Worm (Caenorhabditis elegans) whole organism, dauer: ENCODE measurements around the gene fbxa-96.

Experiments used
- unc-62 ChIP-seq: sonication (generic microtip); optimal IDR thresholded peaks from 2 replicates; lab custom pipeline; 2017; ENCODE audit warnings: missing biosample characterization, missing genetic modification reagents, missing genetic modification characterization

The fbxa-96 gene

DNA sequence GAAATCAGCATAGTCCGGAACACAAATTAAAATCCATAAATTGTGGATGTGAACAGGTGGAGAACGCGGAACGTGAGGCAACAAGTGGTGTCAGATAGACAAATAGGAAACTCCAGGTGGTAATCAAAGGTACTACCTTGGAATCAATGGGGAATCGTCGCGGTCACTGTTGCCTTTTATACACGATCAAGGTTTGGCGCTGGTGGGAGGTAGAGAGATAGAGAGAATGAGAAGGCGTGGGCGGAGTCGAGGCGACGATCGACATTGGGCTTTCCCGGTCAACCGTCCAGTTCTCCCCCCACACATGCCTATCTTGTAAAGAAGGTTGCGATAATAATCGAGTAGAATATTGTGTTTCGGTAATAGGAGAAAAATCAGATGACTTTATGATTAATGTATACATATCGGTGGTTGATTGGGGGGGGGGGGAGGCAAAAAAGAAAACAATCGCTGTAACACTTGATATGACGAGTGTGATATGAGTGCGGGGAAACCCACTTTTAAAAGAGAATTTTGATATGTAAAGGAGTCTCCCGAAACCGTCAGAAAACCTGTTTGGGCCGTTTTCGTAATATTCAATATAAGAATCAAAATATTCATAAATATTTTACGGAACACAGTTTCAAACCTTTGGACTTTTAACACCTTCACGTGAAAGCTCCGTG is 17.5 kb upstream of the fbxa-96 start, which contains the start of the genes H40L08.8, H40L08.2 and H40L08.7:
Gene H40L08.8, minus strand, starts transcription at position 37 of the 665 bp plus-strand sequence.
Gene H40L08.2, minus strand, starts transcription at position 148 of the 665 bp plus-strand sequence.
Gene H40L08.7, minus strand, starts transcription at position 148 of the 665 bp plus-strand sequence.
- TF ChIP-seq unc-62: no peak

DNA sequence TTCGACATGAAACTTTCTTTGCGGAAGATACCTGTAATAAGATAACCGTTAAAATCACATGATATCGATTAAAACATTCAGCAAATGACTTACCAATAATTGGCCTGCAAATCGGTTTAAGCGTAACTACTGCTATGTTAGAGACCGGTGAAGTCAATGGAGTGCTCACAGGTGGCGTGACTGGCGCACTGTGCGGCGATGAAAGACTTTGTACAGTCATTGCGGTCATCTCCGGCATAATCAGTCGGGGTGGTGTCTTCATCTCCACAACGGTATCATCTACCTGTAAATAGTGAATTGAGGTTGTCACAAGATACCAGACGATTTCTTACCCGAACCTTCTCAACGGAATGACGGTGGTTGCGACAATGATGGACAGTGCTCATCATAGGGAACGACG is 16.7 kb upstream of the fbxa-96 start:
- TF ChIP-seq unc-62: no peak

- TF ChIP-seq unc-62: no peak
Observed at ce11 chrX:15076042-15076565, 15.9 kb upstream of the fbxa-96 start, which contains the start of the genes H40L08.3 and H40L08.9. Gene H40L08.3 (minus strand): TSS chrX:15076092. Gene H40L08.9 (minus strand): TSS chrX:15076480.

DNA sequence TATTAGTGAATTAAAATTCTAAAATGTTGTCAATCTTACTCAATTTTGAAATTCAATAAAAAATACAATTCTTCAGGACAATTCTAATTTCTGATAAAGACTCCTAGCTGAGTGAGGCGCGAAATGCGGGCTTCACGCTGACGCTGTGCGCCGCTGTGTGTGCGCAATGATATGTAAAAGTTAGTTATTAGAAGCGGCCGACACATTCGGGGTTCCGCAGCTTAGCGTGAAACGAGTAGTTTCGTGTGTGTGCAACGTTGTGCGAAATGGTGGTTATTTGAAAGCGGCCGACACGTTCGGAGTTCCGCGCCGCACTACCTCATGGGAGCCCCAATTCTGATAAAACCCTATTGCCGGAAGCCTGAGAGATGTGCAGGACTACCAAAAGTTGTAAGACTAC is 15.0 kb upstream of the fbxa-96 start:
- no peak for TF ChIP-seq unc-62

DNA sequence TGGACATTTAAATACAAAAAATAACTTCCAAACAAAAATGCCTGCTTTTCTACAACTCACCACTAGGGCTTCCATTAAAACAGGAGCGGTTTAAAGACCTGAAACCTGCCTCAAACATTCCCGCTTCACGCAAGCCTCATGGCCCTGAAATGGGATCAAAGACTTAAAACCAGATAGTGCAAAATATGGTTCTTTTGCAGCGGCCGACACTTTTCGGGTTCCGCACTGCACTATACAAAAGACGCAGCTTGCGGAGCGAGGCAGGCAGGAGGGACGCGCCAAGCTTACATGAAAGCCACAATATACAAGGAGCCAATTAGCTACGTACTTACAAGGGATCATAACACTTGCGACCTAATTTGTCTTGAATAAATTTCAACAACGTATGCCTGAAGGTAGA is 13.3 kb upstream of the fbxa-96 start:
- no peak for TF ChIP-seq unc-62

DNA sequence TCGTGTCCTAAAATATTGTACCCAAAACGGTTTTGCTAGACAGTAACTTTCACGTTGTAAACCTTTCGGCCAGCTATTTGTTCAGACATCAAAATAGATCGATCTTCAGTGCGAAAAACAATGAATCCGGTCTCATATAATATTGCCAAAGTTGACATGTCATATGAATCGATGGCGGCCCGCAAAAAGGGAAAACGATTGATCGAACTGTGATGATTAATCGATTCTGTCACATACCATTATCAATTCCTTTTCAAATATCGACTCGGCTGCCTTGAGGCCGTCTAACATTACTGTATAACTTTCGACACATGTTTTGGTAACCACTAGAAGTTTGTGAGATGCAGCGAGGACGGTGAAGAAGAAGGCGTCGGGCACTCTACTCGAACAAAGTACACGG is 12.7 kb upstream of the fbxa-96 start:
- TF ChIP-seq unc-62: no peak

DNA sequence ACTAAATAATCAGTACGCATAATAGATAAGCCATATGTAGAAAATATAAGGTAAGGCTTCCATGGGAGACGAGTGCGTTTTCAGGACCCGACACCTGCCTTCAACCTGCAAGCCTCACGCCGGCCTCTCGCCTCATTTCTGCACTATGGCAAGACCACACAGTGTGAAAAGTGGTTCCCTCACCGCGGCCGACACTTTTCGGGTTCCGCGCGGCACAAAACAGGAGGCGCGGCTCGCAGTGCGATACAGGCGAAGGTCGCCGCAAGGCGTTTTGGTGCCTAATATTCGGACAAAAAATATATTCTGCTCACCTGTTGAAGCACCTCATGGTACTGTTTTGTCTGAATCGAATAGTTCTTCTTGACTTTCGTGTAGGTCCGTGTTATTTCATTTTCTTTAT is 9.9 kb upstream of the fbxa-96 start:
- no peak for TF ChIP-seq unc-62

DNA sequence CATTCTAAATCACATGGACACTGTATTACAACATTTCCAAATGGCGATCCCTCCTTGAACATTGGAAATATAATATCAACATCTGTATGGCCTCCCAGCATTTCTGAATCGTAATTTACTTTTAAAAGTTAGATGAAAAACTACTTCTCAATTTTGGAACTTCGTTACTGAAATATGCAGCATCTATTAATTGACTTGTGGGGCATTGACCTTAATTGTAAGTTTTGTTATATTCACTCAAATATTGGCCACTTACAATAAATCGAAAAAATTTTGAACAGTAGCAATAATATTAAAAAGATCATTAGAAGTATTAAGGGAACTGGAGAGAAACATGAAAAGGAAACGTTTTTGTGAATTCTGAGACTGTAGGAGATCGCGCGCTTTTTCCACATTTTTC is 9.0 kb upstream of the fbxa-96 start, which contains the start of gene mam-6:
Gene mam-6, minus strand, starts transcription at position 101 of the 400 bp plus-strand sequence.
- no peak for TF ChIP-seq unc-62

- TF ChIP-seq unc-62: no peak
Observed at ce11 chrX:15057900-15058299, 2.3 kb downstream of the fbxa-96 start.

DNA sequence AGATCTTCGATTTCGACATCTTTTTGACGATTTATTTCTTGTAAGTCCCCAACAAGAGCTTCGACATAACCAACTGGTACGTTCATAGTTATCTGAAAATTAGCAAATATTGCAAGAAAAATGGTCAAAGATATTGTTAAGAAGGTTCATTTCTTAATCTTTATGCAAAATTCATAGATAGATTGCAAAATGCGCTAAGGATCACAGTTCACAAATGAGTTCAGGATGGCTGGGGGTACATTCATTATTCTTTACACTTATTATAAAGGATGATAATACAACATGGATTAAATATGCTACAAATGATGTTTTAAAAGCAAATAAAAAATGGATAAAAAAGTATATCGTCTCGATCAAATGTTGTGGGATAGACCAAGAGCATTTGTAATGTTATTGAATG is 3.5 kb downstream of the fbxa-96 start, which contains the start of gene H03G16.5:
Gene H03G16.5, minus strand, starts transcription at position 101 of the 400 bp plus-strand sequence.
- no peak for TF ChIP-seq unc-62

ce11 chrX:15055914-15056313 is 4.3 kb downstream of the fbxa-96 start, which contains the start of gene H03G16.7:
Gene H03G16.7 (minus strand): TSS chrX:15056014.
- no peak for TF ChIP-seq unc-62

- no peak for TF ChIP-seq unc-62
Observed at ce11 chrX:15053223-15053933, 6.8 kb downstream of the fbxa-96 start, which contains the start of gene H03G16.1. Gene H03G16.1 (plus strand): TSS chrX:15053883.

- no peak for TF ChIP-seq unc-62
Observed at ce11 chrX:15052385-15052784, 7.8 kb downstream of the fbxa-96 start, which contains the start of gene H03G16.6. Gene H03G16.6 (plus strand): TSS chrX:15052685.

DNA sequence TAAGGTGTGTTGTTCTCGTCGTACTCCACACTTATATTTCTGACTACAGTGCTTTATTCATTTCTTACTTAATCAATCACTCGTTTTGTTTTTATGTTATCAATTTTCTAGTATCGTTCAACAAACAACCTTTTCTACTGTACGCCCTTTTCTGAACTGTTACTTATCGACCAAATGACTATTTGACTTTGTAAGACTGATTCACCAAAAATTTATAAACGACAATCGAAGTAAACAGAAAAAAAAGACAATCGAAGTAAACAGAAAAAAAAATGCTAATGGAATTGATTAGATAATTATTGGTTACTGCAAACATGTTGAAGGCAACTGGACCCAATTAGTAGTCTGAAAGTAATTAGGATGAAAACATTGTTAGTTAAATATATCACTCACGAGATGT is 10.2 kb downstream of the fbxa-96 start:
- no peak for TF ChIP-seq unc-62

- no peak for TF ChIP-seq unc-62
Observed at ce11 chrX:15047541-15047940, 12.7 kb downstream of the fbxa-96 start.

- no peak for TF ChIP-seq unc-62
Observed at ce11 chrX:15045401-15045800, 14.8 kb downstream of the fbxa-96 start.

- TF ChIP-seq unc-62: no peak
Observed at ce11 chrX:15042549-15042948, 17.7 kb downstream of the fbxa-96 start.
